Worm (Caenorhabditis elegans) whole organism, late embryonic: ENCODE results near the gene idpp-5.

ENCODE experiments used
- C08G9.2 ChIP-seq: sonication (generic microtip); optimal IDR thresholded peaks from 2 replicates; lab custom pipeline; 2016; ENCODE audit warnings: mild to moderate bottlenecking, missing genetic modification characterization, moderate library complexity, missing compliant biosample characterization
- C38D4.7 ChIP-seq: fragments of 200-800 bp; sonication (Bioruptor generic); optimal IDR thresholded peaks from 2 replicates; lab custom pipeline; 2018; ENCODE audit warnings: mild to moderate bottlenecking, missing genetic modification characterization, moderate library complexity, missing compliant biosample characterization
- F13H6.1 ChIP-seq: sonication (generic microtip); optimal IDR thresholded peaks from 2 replicates; lab custom pipeline; 2016; ENCODE audit warnings: missing genetic modification characterization, missing compliant biosample characterization
- K02D7.2 ChIP-seq: sonication (generic microtip); optimal IDR thresholded peaks from 2 replicates; lab custom pipeline; 2017; ENCODE audit warnings: mild to moderate bottlenecking, missing genetic modification characterization, missing compliant biosample characterization
- Y22D7AL.16 ChIP-seq: sonication (generic microtip); optimal IDR thresholded peaks from 2 replicates; lab custom pipeline; 2016; ENCODE audit warnings: missing genetic modification characterization, missing compliant biosample characterization
- ama-1 ChIP-seq: fragments of 150-350 bp; optimal IDR thresholded peaks from 2 replicates; lab custom pipeline; 2014
- ceh-14 ChIP-seq: sonication (generic microtip); optimal IDR thresholded peaks from 2 replicates; lab custom pipeline; 2016; ENCODE audit warnings: missing genotype, missing genetic modification characterization, missing compliant biosample characterization
- ceh-2 ChIP-seq: sonication (generic microtip); optimal IDR thresholded peaks from 2 replicates; lab custom pipeline; 2016; ENCODE audit warnings: missing genotype, missing genetic modification characterization, missing compliant biosample characterization
- ceh-24 ChIP-seq: sonication (generic microtip); optimal IDR thresholded peaks from 2 replicates; lab custom pipeline; 2016; ENCODE audit warnings: mild to moderate bottlenecking, missing genetic modification characterization, missing compliant biosample characterization
- ceh-30 ChIP-seq: fragments of 150-350 bp; optimal IDR thresholded peaks from 2 replicates; lab custom pipeline; 2014; ENCODE audit warnings: missing biosample characterization, missing genetic modification characterization
- ceh-31 ChIP-seq: sonication (generic microtip); optimal IDR thresholded peaks from 2 replicates; lab custom pipeline; 2016; ENCODE audit warnings: missing genetic modification characterization, missing compliant biosample characterization
- ceh-34 ChIP-seq: sonication (generic microtip); optimal IDR thresholded peaks from 2 replicates; lab custom pipeline; 2016; ENCODE audit warnings: mild to moderate bottlenecking, missing genetic modification characterization, missing compliant biosample characterization
- ceh-45 ChIP-seq: fragments of 200-800 bp; sonication (Bioruptor generic); IDR thresholded peaks from 2 replicates; pipeline ENCODE4 v1.3.6; 2022; ENCODE audit warnings: missing genetic modification reagents, missing genetic modification characterization, missing compliant biosample characterization
- ceh-48 ChIP-seq: sonication (generic microtip); optimal IDR thresholded peaks from 2 replicates; lab custom pipeline; 2016; ENCODE audit warnings: missing genetic modification characterization, inconsistent platforms, missing compliant biosample characterization
- ceh-9 ChIP-seq: sonication (generic microtip); optimal IDR thresholded peaks from 2 replicates; lab custom pipeline; 2016; ENCODE audit warnings: mild to moderate bottlenecking, missing genetic modification characterization, inconsistent platforms, missing compliant biosample characterization
- che-1 ChIP-seq: sonication (generic microtip); optimal IDR thresholded peaks from 2 replicates; lab custom pipeline; 2016; ENCODE audit warnings: mild to moderate bottlenecking, missing genetic modification characterization, missing compliant biosample characterization
- dmd-4 ChIP-seq: sonication (generic microtip); optimal IDR thresholded peaks from 2 replicates; lab custom pipeline; 2016; ENCODE audit warnings: borderline replicate concordance, missing genetic modification characterization, missing compliant biosample characterization
- elt-2 ChIP-seq: sonication (generic microtip); optimal IDR thresholded peaks from 2 replicates; lab custom pipeline; 2016; ENCODE audit warnings: missing genetic modification reagents, missing genetic modification characterization, missing compliant biosample characterization
- ets-4 ChIP-seq: sonication (generic microtip); optimal IDR thresholded peaks from 2 replicates; lab custom pipeline; 2016; ENCODE audit warnings: missing genetic modification characterization, missing compliant biosample characterization
- eyg-1 ChIP-seq: sonication (generic microtip); optimal IDR thresholded peaks from 2 replicates; lab custom pipeline; 2016; ENCODE audit warnings: missing genotype, missing genetic modification characterization, missing compliant biosample characterization
- fax-1 ChIP-seq: sonication (generic microtip); optimal IDR thresholded peaks from 2 replicates; lab custom pipeline; 2016; ENCODE audit warnings: missing genotype, missing genetic modification characterization, missing compliant biosample characterization
- fkh-10 ChIP-seq: fragments of 150-350 bp; optimal IDR thresholded peaks from 2 replicates; lab custom pipeline; 2014; ENCODE audit warnings: missing biosample characterization, missing genetic modification reagents, missing genetic modification characterization
- hlh-13 ChIP-seq: fragments of 200-800 bp; sonication (Bioruptor generic); optimal IDR thresholded peaks from 2 replicates; lab custom pipeline; 2018; ENCODE audit warnings: mild to moderate bottlenecking, missing genetic modification characterization, missing compliant biosample characterization
- hlh-6 ChIP-seq: sonication (generic microtip); optimal IDR thresholded peaks from 2 replicates; lab custom pipeline; 2016; ENCODE audit warnings: missing genotype, missing genetic modification characterization, missing compliant biosample characterization
- hlh-8 ChIP-seq: sonication (generic microtip); optimal IDR thresholded peaks from 2 replicates; lab custom pipeline; 2016; ENCODE audit warnings: missing genotype, missing genetic modification characterization, missing compliant biosample characterization
- madf-2 ChIP-seq: sonication (generic microtip); optimal IDR thresholded peaks from 2 replicates; lab custom pipeline; 2017; ENCODE audit warnings: missing genetic modification characterization, missing compliant biosample characterization
- mec-3 ChIP-seq: sonication (generic microtip); optimal IDR thresholded peaks from 2 replicates; lab custom pipeline; 2016; ENCODE audit warnings: borderline replicate concordance, missing genetic modification characterization, missing compliant biosample characterization
- nhr-232 ChIP-seq: sonication (generic microtip); optimal IDR thresholded peaks from 2 replicates; lab custom pipeline; 2016; ENCODE audit warnings: missing genetic modification characterization, missing compliant biosample characterization
- pag-3 ChIP-seq: sonication (generic microtip); optimal IDR thresholded peaks from 2 replicates; lab custom pipeline; 2016; ENCODE audit warnings: missing compliant biosample characterization, missing genetic modification characterization, borderline replicate concordance
- pqm-1 ChIP-seq: sonication (generic microtip); optimal IDR thresholded peaks from 2 replicates; lab custom pipeline; 2016; ENCODE audit warnings: missing genetic modification characterization, missing compliant biosample characterization
- ref-2 ChIP-seq: sonication (generic microtip); optimal IDR thresholded peaks from 2 replicates; lab custom pipeline; 2016; ENCODE audit warnings: missing genetic modification characterization, missing compliant biosample characterization
- sdc-2 ChIP-seq: sonication (generic microtip); optimal IDR thresholded peaks from 2 replicates; lab custom pipeline; 2016; ENCODE audit warnings: missing genotype, missing genetic modification characterization, missing compliant biosample characterization
- sox-2 ChIP-seq: fragments of 200-800 bp; sonication (Bioruptor generic); IDR thresholded peaks from 2 replicates; pipeline ENCODE4 v1.3.6; 2022; ENCODE audit warnings: missing genetic modification reagents, missing genetic modification characterization, missing compliant biosample characterization
- sox-4 ChIP-seq: sonication (generic microtip); optimal IDR thresholded peaks from 2 replicates; lab custom pipeline; 2017; ENCODE audit warnings: mild to moderate bottlenecking, missing genetic modification characterization, inconsistent platforms, missing compliant biosample characterization
- unc-3 ChIP-seq, 2 experiments: fragments of 200-800 bp in 1 of 2; sonication (Bioruptor generic) in 1 of 2; sonication (generic microtip) in 1 of 2; conservative IDR thresholded peaks in 1 of 2; optimal IDR thresholded peaks in 1 of 2; 2 replicates each; pipeline versions ENCODE4 v1.3.6 to Lab custom; 2016 to 2022; ENCODE audit warnings: missing compliant biosample characterization in 2 of 2, missing genetic modification characterization in 2 of 2, missing genetic modification reagents in 1 of 2
- unc-86 ChIP-seq: sonication (generic microtip); optimal IDR thresholded peaks from 2 replicates; lab custom pipeline; 2016; ENCODE audit warnings: missing genetic modification characterization, missing compliant biosample characterization
- zip-5 ChIP-seq: sonication (generic microtip); optimal IDR thresholded peaks from 2 replicates; lab custom pipeline; 2016; ENCODE audit warnings: missing genetic modification characterization, missing compliant biosample characterization
- ztf-16 ChIP-seq: sonication (generic microtip); optimal IDR thresholded peaks from 2 replicates; lab custom pipeline; 2017; ENCODE audit warnings: missing genetic modification characterization, missing compliant biosample characterization

idpp-5 gene

DNA sequence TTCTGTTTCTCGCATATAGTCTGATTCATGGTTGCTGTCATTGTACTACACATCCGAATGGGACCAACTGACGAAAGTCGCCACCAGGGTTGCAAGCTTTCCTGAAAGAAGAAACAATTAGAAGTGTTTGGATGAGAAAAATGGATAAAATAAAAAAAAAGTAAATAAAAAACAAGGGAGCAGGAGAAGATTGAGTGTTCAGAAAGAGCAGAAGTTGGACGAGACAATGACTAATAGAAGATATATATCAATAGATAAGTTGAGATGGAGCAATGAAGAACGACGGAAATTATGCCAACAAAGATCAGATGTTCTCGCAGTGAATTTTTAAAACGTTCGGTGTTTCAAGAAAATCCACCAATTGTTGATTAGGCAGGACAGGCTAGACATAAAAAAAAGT lies 34.2 kb upstream of the idpp-5 start, which contains the start of gene fkh-9:
TSS of gene fkh-9 (minus strand) at position 101 of the 400 bp plus-strand sequence.
- no peak for TF ChIP-seq hlh-6 (tag; lab: Kevin White, UChicago)
- TF ChIP-seq che-1, result no peak
- no peak for TF ChIP-seq fax-1 (tag; lab: Kevin White, UChicago)
- TF ChIP-seq ceh-34 (tag; lab: Kevin White, UChicago), result no peak
- no peak for TF ChIP-seq fkh-10 (GFP tag; lab: Kevin White, UChicago)
- no peak for TF ChIP-seq eyg-1 (tag; lab: Kevin White, UChicago)
- no peak for TF ChIP-seq sox-4
- no peak for TF ChIP-seq pag-3 (tag; lab: Kevin White, UChicago)
- TF ChIP-seq zip-5 (tag; lab: Kevin White, UChicago), result no peak
- TF ChIP-seq ceh-31, result no peak
- TF ChIP-seq ceh-45 (GFP tag; lab: Robert Waterston, UW), result no peak

DNA sequence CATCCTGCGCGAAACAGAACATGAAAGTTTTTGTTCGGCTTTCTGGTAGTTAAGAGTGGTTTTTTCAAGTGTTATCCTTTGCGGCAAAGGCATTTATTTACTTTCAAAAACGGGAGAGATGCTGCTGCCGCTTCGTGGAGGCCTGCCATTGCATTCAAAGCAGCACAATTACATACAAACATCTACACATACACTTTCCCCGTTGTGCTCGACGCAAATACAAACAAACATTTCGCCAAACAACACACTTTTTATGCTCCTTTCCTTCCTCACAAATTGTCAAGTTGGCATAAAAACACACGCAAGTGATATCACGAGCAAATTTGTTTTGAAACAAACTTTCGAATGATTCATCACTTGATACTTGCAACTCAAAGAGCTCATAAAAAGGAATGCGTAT lies 33.6 kb upstream of the idpp-5 start:
- TF ChIP-seq dmd-4 (peak; percentile 8), ceh-34 (tag; lab: Kevin White, UChicago) (no peak)

DNA sequence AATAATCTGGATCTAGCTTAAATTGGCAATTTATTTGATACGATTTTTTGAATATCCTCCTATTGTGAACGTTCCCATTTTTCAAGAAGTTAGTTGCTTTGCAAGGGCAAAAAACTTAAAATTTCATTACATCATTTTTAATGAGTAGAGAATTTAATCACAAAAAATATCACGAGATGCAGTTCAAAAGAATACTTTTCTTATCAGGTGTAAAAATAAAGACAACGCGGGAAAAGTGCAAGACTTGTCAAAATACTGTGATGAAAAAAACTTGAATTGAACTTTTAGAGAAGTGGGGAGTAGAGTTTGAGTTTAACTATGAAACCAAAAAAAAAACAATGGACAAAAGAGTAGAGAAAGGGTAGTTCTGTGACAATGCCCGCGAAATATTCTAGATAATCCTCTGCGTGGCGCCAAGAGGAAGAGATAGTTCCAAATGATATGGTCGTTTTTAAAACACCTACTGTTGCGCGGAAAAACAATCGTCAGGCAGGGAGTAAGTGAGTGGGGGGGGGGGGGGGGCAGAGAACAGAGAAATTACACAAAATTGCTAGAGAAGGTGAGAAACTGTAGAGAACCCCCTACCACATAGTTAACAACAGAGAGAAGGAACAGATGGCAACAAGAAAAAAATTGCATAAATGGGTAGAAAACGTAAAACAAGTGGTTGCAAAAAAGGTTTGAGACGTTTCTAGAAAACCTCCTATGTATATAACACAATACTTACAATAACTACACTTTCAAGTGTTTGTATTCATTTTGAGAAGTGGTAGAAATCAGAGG lies 32.5 kb upstream of the idpp-5 start:
- no peak for TF ChIP-seq fax-1 (tag; lab: Kevin White, UChicago)
- TF ChIP-seq ama-1 (lab: Kevin White, UChicago), result no peak
- no peak for TF ChIP-seq K02D7.2 (tag; lab: Kevin White, UChicago)
- no peak for TF ChIP-seq hlh-13 (GFP tag; lab: Kevin White, UChicago)
- no peak for TF ChIP-seq Y22D7AL.16 (tag; lab: Kevin White, UChicago)
- TF ChIP-seq ref-2 (tag; lab: Kevin White, UChicago), result no peak
- TF ChIP-seq sox-4, result no peak
- TF ChIP-seq F13H6.1 (tag; lab: Kevin White, UChicago), result no peak
- no peak for TF ChIP-seq ceh-24
- no peak for TF ChIP-seq sox-2 (GFP tag; lab: Robert Waterston, UW)
- no peak for TF ChIP-seq mec-3 (tag; lab: Kevin White, UChicago)
- no peak for TF ChIP-seq ceh-45 (GFP tag; lab: Robert Waterston, UW)
- TF ChIP-seq madf-2, result no peak
- TF ChIP-seq, all 69 proteins: peak for 0

DNA sequence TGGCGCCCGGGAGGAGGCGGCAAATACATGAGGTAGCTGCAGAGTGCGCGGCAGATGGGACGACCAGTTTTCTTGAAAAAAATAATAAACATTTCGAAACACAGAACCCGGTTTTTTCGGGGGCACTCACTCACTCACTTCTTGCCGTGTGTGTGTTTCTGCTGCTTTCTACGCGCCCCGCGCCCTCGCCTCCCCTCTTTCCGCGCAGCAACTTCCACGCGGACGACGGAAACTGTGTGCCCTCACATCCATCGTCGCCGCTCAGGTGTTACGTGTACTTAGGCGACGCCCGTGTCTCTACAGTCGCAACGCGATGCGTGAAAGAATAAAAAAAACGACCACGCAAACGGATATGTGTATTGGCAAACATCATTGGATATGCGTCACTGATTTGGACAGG lies 31.8 kb upstream of the idpp-5 start:
- no peak for TF ChIP-seq hlh-8 (tag; lab: Kevin White, UChicago)
- no peak for TF ChIP-seq ceh-48
- no peak for TF ChIP-seq nhr-232 (tag; lab: Kevin White, UChicago)
- TF ChIP-seq zip-5 (tag; lab: Kevin White, UChicago), result no peak
- TF ChIP-seq pqm-1 (tag; lab: Kevin White, UChicago), result no peak
- no peak for TF ChIP-seq ama-1 (lab: Kevin White, UChicago)
- TF ChIP-seq ztf-16 (tag; lab: Kevin White, UChicago), result no peak
- TF ChIP-seq unc-86, result no peak
- TF ChIP-seq fax-1 (tag; lab: Kevin White, UChicago), result no peak
- TF ChIP-seq che-1, result no peak
- no peak for TF ChIP-seq C08G9.2 (tag; lab: Kevin White, UChicago)
- TF ChIP-seq F13H6.1 (tag; lab: Kevin White, UChicago), result peak; percentile 8
- no peak for TF ChIP-seq sdc-2 (tag; lab: Kevin White, UChicago)
- no peak for TF ChIP-seq pag-3 (tag; lab: Kevin White, UChicago)
- no peak for TF ChIP-seq C38D4.7 (GFP tag; lab: Kevin White, UChicago)
- TF ChIP-seq hlh-6 (tag; lab: Kevin White, UChicago), result peak; percentile 46
- no peak for TF ChIP-seq ceh-2
- no peak for TF ChIP-seq K02D7.2 (tag; lab: Kevin White, UChicago)
- TF ChIP-seq ets-4 (tag; lab: Kevin White, UChicago), result peak; percentile 55
- TF ChIP-seq ceh-30 (tag; lab: Kevin White, UChicago), result no peak
- TF ChIP-seq ceh-9 (tag; lab: Kevin White, UChicago), result no peak
- peak; percentile 22 for TF ChIP-seq ceh-14 (tag; lab: Kevin White, UChicago)
- no peak for TF ChIP-seq fkh-10 (GFP tag; lab: Kevin White, UChicago)
- TF ChIP-seq elt-2 (tag; lab: Kevin White, UChicago), result no peak
- no peak for TF ChIP-seq unc-3 (GFP tag; conservative IDR thresholded peaks at IDR 0.05; lab: Robert Waterston, UW)
- no peak for TF ChIP-seq unc-3 (tag; optimal IDR thresholded peaks at IDR 0.05; lab: Kevin White, UChicago)
